Worm (Caenorhabditis elegans) whole organism, early embryonic: ENCODE data around the gene sto-6.

Experiments used
- B0310.2 ChIP-seq: sonication (generic microtip); optimal IDR thresholded peaks from 2 replicates; lab custom pipeline; 2016; ENCODE audit warnings: mild to moderate bottlenecking, missing genetic modification characterization, missing compliant biosample characterization
- F13C5.2 ChIP-seq: sonication (generic microtip); optimal IDR thresholded peaks from 2 replicates; lab custom pipeline; 2017; ENCODE audit warnings: mild to moderate bottlenecking, missing genetic modification characterization, inconsistent platforms, missing compliant biosample characterization
- aly-1 ChIP-seq: sonication (generic microtip); optimal IDR thresholded peaks from 2 replicates; lab custom pipeline; 2016; ENCODE audit warnings: missing genetic modification characterization, missing compliant biosample characterization
- ama-1 ChIP-seq: fragments of 150-350 bp; optimal IDR thresholded peaks from 2 replicates; lab custom pipeline; 2014
- ceh-13 ChIP-seq: fragments of 200-800 bp; sonication (Bioruptor generic); optimal IDR thresholded peaks from 2 replicates; lab custom pipeline; 2018; ENCODE audit warnings: mild to moderate bottlenecking, missing genetic modification characterization, missing compliant biosample characterization
- ceh-36 ChIP-seq: sonication (generic microtip); optimal IDR thresholded peaks from 2 replicates; lab custom pipeline; 2016; ENCODE audit warnings: missing genetic modification characterization, inconsistent platforms, missing compliant biosample characterization
- ets-7 ChIP-seq: sonication (generic microtip); optimal IDR thresholded peaks from 2 replicates; lab custom pipeline; 2016; ENCODE audit warnings: missing genotype, missing genetic modification characterization, missing compliant biosample characterization
- flt-1 ChIP-seq: fragments of 200-800 bp; sonication (Bioruptor generic); IDR thresholded peaks from 2 replicates; pipeline ENCODE4 v1.3.6; 2022; ENCODE audit warnings: missing genetic modification characterization, missing compliant biosample characterization
- hmbx-1 ChIP-seq: sonication (generic microtip); optimal IDR thresholded peaks from 2 replicates; lab custom pipeline; 2016; ENCODE audit warnings: mild to moderate bottlenecking, missing genetic modification characterization, missing compliant biosample characterization
- hmg-4 ChIP-seq: fragments of 200-800 bp; sonication (Bioruptor generic); optimal IDR thresholded peaks from 2 replicates; lab custom pipeline; 2018; ENCODE audit warnings: mild to moderate bottlenecking, missing genetic modification characterization, missing compliant biosample characterization
- hnd-1 ChIP-seq: sonication (generic microtip); optimal IDR thresholded peaks from 2 replicates; lab custom pipeline; 2016; ENCODE audit warnings: missing genetic modification characterization, missing compliant biosample characterization
- pes-1 ChIP-seq: fragments of 200-800 bp; sonication (Bioruptor generic); IDR thresholded peaks from 2 replicates; pipeline ENCODE4 v1.3.6; 2022; ENCODE audit warnings: missing genetic modification reagents, missing genetic modification characterization, missing compliant biosample characterization
- scrt-1 ChIP-seq: fragments of 200-800 bp; sonication (Bioruptor generic); IDR thresholded peaks from 2 replicates; pipeline ENCODE4 v1.3.6; 2022; ENCODE audit warnings: missing genetic modification characterization, missing compliant biosample characterization
- sea-1 ChIP-seq: fragments of 200-800 bp; sonication (Bioruptor generic); conservative IDR thresholded peaks from 2 replicates; pipeline ENCODE4 v1.3.6; 2022; ENCODE audit warnings: missing genetic modification characterization, missing compliant biosample characterization
- tbx-11 ChIP-seq: fragments of 200-800 bp; sonication (Bioruptor generic); IDR thresholded peaks from 2 replicates; pipeline ENCODE4 v1.3.6; 2022; ENCODE audit warnings: missing genetic modification characterization, missing compliant biosample characterization
- tbx-37 ChIP-seq: fragments of 200-800 bp; sonication (Bioruptor generic); conservative IDR thresholded peaks from 2 replicates; pipeline ENCODE4 v1.3.6; 2022; ENCODE audit warnings: missing genetic modification reagents, missing genetic modification characterization, missing compliant biosample characterization
- tra-4 ChIP-seq: sonication (generic microtip); optimal IDR thresholded peaks from 2 replicates; lab custom pipeline; 2017; ENCODE audit warnings: missing genetic modification characterization, missing compliant biosample characterization

Gene sto-6

ce11 chrX:11627013-11627412 lies 5.2 kb upstream of the sto-6 start, which contains the start of gene twk-44:
twk-44 (minus strand) TSS chrX:11627113.
- TF ChIP-seq flt-1 (GFP tag; lab: Robert Waterston, UW) (no peak), F13C5.2 (tag; lab: Kevin White, UChicago) (no peak), tra-4 (tag; lab: Kevin White, UChicago) (no peak), tbx-37 (GFP tag; lab: Robert Waterston, UW) (no peak), ceh-36 (tag; lab: Kevin White, UChicago) (no peak), tbx-11 (GFP tag; lab: Robert Waterston, UW) (no peak), aly-1 (tag; lab: Kevin White, UChicago) (no peak), scrt-1 (GFP tag; lab: Robert Waterston, UW) (no peak), sea-1 (GFP tag; lab: Robert Waterston, UW) (no peak), ceh-13 (GFP tag; lab: Kevin White, UChicago) (no peak), B0310.2 (no peak)

ce11 chrX:11628580-11628979 lies 3.6 kb upstream of the sto-6 start, which contains the start of gene spp-30:
spp-30 (minus strand) TSS chrX:11628680.
- TF ChIP-seq ets-7 (tag; lab: Kevin White, UChicago) (no peak), hmbx-1 (tag; lab: Kevin White, UChicago) (no peak), ceh-36 (tag; lab: Kevin White, UChicago) (no peak), tra-4 (tag; lab: Kevin White, UChicago) (no peak), ceh-13 (GFP tag; lab: Kevin White, UChicago) (no peak), hnd-1 (tag; lab: Kevin White, UChicago) (no peak)

- no peak for TF ChIP-seq tbx-37 (GFP tag; lab: Robert Waterston, UW)
- TF ChIP-seq B0310.2, result no peak
- TF ChIP-seq scrt-1 (GFP tag; lab: Robert Waterston, UW), result no peak
- no peak for TF ChIP-seq hmg-4 (GFP tag; lab: Kevin White, UChicago)
- TF ChIP-seq ceh-13 (GFP tag; lab: Kevin White, UChicago), result no peak
- no peak for TF ChIP-seq tra-4 (tag; lab: Kevin White, UChicago)
- no peak for TF ChIP-seq sea-1 (GFP tag; lab: Robert Waterston, UW)
- TF ChIP-seq hnd-1 (tag; lab: Kevin White, UChicago), result no peak
- TF ChIP-seq tbx-11 (GFP tag; lab: Robert Waterston, UW), result no peak
- TF ChIP-seq ceh-36 (tag; lab: Kevin White, UChicago), result no peak
- TF ChIP-seq ama-1 (lab: Kevin White, UChicago), result no peak
- no peak for TF ChIP-seq hmbx-1 (tag; lab: Kevin White, UChicago)
- no peak for TF ChIP-seq flt-1 (GFP tag; lab: Robert Waterston, UW)
- TF ChIP-seq F13C5.2 (tag; lab: Kevin White, UChicago), result no peak
- no peak for TF ChIP-seq ets-7 (tag; lab: Kevin White, UChicago)
- TF ChIP-seq aly-1 (tag; lab: Kevin White, UChicago), result no peak
These were observed 1.7 kb upstream of the sto-6 start for ce11 chrX:11630499-11630898.

ce11 chrX:11633278-11633677 lies 1.1 kb downstream of the sto-6 start:
- no peak for TF ChIP-seq tra-4 (tag; lab: Kevin White, UChicago)
- TF ChIP-seq F13C5.2 (tag; lab: Kevin White, UChicago), result no peak
- TF ChIP-seq ceh-36 (tag; lab: Kevin White, UChicago), result no peak
- no peak for TF ChIP-seq aly-1 (tag; lab: Kevin White, UChicago)
- TF ChIP-seq ceh-13 (GFP tag; lab: Kevin White, UChicago), result no peak
- TF ChIP-seq flt-1 (GFP tag; lab: Robert Waterston, UW), result no peak
- TF ChIP-seq scrt-1 (GFP tag; lab: Robert Waterston, UW), result no peak
- TF ChIP-seq hmg-4 (GFP tag; lab: Kevin White, UChicago), result no peak
- no peak for TF ChIP-seq tbx-37 (GFP tag; lab: Robert Waterston, UW)
- no peak for TF ChIP-seq hnd-1 (tag; lab: Kevin White, UChicago)
- no peak for TF ChIP-seq ets-7 (tag; lab: Kevin White, UChicago)
- TF ChIP-seq hmbx-1 (tag; lab: Kevin White, UChicago), result no peak
- no peak for TF ChIP-seq sea-1 (GFP tag; lab: Robert Waterston, UW)

ce11 chrX:11637721-11638120 lies 5.5 kb downstream of the sto-6 start:
- TF ChIP-seq sea-1 (GFP tag; lab: Robert Waterston, UW), result no peak
- no peak for TF ChIP-seq tbx-11 (GFP tag; lab: Robert Waterston, UW)
- TF ChIP-seq ama-1 (lab: Kevin White, UChicago), result no peak
- no peak for TF ChIP-seq aly-1 (tag; lab: Kevin White, UChicago)
- TF ChIP-seq B0310.2, result no peak
- no peak for TF ChIP-seq flt-1 (GFP tag; lab: Robert Waterston, UW)
- no peak for TF ChIP-seq tra-4 (tag; lab: Kevin White, UChicago)
- TF ChIP-seq ceh-36 (tag; lab: Kevin White, UChicago), result no peak
- TF ChIP-seq hnd-1 (tag; lab: Kevin White, UChicago), result no peak
- TF ChIP-seq hmbx-1 (tag; lab: Kevin White, UChicago), result no peak

- TF ChIP-seq hnd-1 (tag; lab: Kevin White, UChicago) (no peak), aly-1 (tag; lab: Kevin White, UChicago) (no peak), tbx-11 (GFP tag; lab: Robert Waterston, UW) (no peak)
These were observed 6.8 kb downstream of the sto-6 start for ce11 chrX:11638987-11639386.

- TF ChIP-seq sea-1 (GFP tag; lab: Robert Waterston, UW) (no peak), pes-1 (no peak), ets-7 (tag; lab: Kevin White, UChicago) (no peak), flt-1 (GFP tag; lab: Robert Waterston, UW) (no peak), ceh-36 (tag; lab: Kevin White, UChicago) (no peak), hmg-4 (GFP tag; lab: Kevin White, UChicago) (no peak), tra-4 (tag; lab: Kevin White, UChicago) (no peak), hmbx-1 (tag; lab: Kevin White, UChicago) (no peak), tbx-37 (GFP tag; lab: Robert Waterston, UW) (no peak), B0310.2 (no peak), scrt-1 (GFP tag; lab: Robert Waterston, UW) (no peak), tbx-11 (GFP tag; lab: Robert Waterston, UW) (no peak), ceh-13 (GFP tag; lab: Kevin White, UChicago) (no peak), hnd-1 (tag; lab: Kevin White, UChicago) (no peak)
These were observed 8.3 kb downstream of the sto-6 start for ce11 chrX:11640463-11640995.
